Fruit fly (Drosophila melanogaster) whole organism, prepupa: ENCODE data around the gene Sap30.

Source experiments
- CG16779 ChIP-seq: fragments of 200-800 bp; sonication (Bioruptor generic); optimal IDR thresholded peaks from 3 replicates; lab custom pipeline; 2017; ENCODE audit warnings: missing biosample characterization, mild to moderate bottlenecking, missing genetic modification characterization
- CG4318 ChIP-seq: fragments of 200-800 bp; sonication (Bioruptor generic); optimal IDR thresholded peaks from 3 replicates; lab custom pipeline; 2017; ENCODE audit warnings: missing biosample characterization, mild to moderate bottlenecking, missing genetic modification characterization
- Met ChIP-seq: fragments of 200-800 bp; sonication (Bioruptor generic); optimal IDR thresholded peaks from 3 replicates; lab custom pipeline; 2016; ENCODE audit warnings: missing biosample characterization, missing genetic modification characterization
- Sox14 ChIP-seq: fragments of 200-800 bp; sonication (Bioruptor generic); optimal IDR thresholded peaks from 3 replicates; lab custom pipeline; 2016; ENCODE audit warnings: missing biosample characterization, missing genetic modification characterization
- achi ChIP-seq: fragments of 200-800 bp; sonication (Bioruptor generic); optimal IDR thresholded peaks from 3 replicates; lab custom pipeline; 2016; ENCODE audit warnings: missing biosample characterization, missing genetic modification characterization
- fd59A ChIP-seq: fragments of 200-800 bp; sonication (Bioruptor generic); optimal IDR thresholded peaks from 2 replicates; lab custom pipeline; 2017; ENCODE audit warnings: missing biosample characterization, mild to moderate bottlenecking, missing genetic modification characterization, missing genetic modification reagents
- net ChIP-seq: fragments of 200-800 bp; sonication (Bioruptor generic); optimal IDR thresholded peaks from 3 replicates; lab custom pipeline; 2016; ENCODE audit warnings: missing biosample characterization, missing genetic modification characterization

DNA sequence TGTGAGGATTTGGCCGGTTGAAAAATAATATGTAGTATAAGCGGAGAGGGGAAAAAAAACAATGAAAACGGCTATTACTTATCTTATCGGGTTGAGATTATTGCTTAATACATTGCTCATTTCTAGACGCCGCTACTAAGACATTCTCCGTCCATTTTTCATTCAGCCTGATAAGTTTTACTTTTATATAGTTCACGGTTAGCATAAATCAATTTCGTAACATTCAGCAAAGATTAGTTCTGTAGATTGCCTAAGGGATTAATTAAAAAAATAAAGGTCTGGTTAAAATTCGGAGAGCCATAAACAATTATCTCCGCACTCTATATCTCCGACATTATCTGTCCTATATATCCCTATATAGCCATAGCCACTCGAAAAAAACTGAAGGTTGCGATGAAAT is 39.6 kb upstream of the Sap30 start:
- TF ChIP-seq Met (GFP tag; lab: Kevin White, UChicago) = no peak
- TF ChIP-seq CG4318 (GFP tag; lab: Kevin White, UChicago) = no peak
- no peak for TF ChIP-seq CG16779
- no peak for TF ChIP-seq net
- TF ChIP-seq Sox14 (GFP tag; lab: Kevin White, UChicago) = no peak
- no peak for TF ChIP-seq fd59A
- no peak for TF ChIP-seq achi (GFP tag; lab: Kevin White, UChicago)
